Fruit fly (Drosophila melanogaster) whole organism, prepupa: Measurements from ENCODE around the gene CG9029.

Source experiments
- Gug ChIP-seq: fragments of 200-800 bp; sonication (Bioruptor generic); IDR thresholded peaks from 2 replicates; pipeline ENCODE4 v1.3.6; 2022; ENCODE audit warnings: missing biosample characterization, missing genetic modification characterization
- Sox102F ChIP-seq: fragments of 200-800 bp; sonication (Bioruptor generic); optimal IDR thresholded peaks from 2 replicates; lab custom pipeline; 2016; ENCODE audit warnings: missing biosample characterization, mild to moderate bottlenecking, missing genetic modification characterization

DNA sequence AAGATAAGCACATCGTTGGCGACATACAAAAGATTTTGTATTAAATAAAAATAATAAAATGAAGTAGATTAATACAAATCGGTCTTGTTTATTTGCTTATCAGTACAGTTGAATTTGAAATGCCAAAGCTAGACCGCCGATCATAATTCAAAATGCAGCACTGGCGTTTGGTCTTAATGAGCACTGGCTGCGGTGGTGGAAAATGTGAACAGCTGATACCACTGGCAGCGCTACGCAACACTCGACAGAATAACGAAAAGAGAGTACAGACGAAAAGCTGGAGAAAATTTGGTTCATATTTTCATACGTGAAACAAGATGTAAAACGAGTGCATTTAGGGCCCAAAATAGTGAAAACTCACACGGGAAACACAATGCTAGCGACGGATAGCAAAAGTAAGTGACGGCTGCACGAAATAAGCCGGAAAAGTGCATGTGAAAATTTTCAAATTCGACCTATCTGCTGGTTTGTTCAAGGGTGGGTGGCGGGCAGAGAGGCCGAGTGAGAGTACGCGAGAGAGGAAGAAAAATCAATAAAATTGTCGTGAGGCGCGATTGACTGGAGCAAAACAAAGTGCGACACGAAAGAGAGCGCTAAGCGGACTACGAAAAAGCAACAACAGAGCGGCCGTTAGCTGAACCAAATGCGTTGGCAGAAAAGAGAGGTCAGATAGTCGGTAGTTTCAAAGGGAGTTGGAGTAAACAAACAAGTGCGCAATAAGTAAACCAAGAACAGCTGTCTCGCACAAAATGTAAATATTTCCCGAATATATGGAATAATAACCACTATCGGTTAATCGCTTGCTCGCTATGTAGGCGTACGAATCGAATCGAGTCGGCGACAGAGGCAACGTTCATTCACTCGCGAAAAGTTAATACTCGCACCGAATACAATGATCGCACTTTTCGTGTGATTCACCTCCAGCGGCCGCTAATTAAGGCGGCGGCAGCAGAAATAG lies 21.4 kb downstream of the CG9029 start, which contains the start of gene bchs:
- TF ChIP-seq Gug (GFP tag; lab: Robert Waterston, UW) (no peak), Sox102F (GFP tag; lab: Kevin White, UChicago) (no peak)
